Fruit fly (Drosophila melanogaster) Kc167 (cell line): ENCODE data around the gene CG13040.

Experiments
- Myc ChIP-seq: fragments of >200 bp; optimal IDR thresholded peaks from 2 replicates; lab custom pipeline; 2017; ENCODE audit warnings: missing external identifiers
- psq ChIP-seq: fragments of >200 bp; optimal IDR thresholded peaks from 2 replicates; lab custom pipeline; 2017; ENCODE audit warnings: missing external identifiers

dm6 chr3L:16295447-16295846, 31.1 kb downstream of the CG13040 start, which contains the start of gene CG4962:
- TF ChIP-seq Myc (lab: Kevin White, UChicago), result no peak
- TF ChIP-seq psq, result no peak
